Worm (Caenorhabditis elegans) whole organism, midembryonic: Measurements from ENCODE around the gene T06D8.10.

Source experiments
- flt-1 ChIP-seq: fragments of 200-800 bp; sonication (Bioruptor generic); IDR thresholded peaks from 2 replicates; pipeline ENCODE4 v1.3.6; 2022; ENCODE audit warnings: missing genetic modification characterization, missing compliant biosample characterization
- med-1 ChIP-seq: sonication (generic microtip); optimal IDR thresholded peaks from 2 replicates; lab custom pipeline; 2017; ENCODE audit warnings: missing genetic modification characterization, mild to moderate bottlenecking, missing compliant biosample characterization, antibody characterized with exemption, missing genetic modification reagents; ENCODE audit not compliant: insufficient read depth
- tab-1 ChIP-seq: fragments of 200-800 bp; sonication (Bioruptor generic); IDR thresholded peaks from 2 replicates; pipeline ENCODE4 v1.3.6; 2022; ENCODE audit warnings: missing genetic modification characterization, missing compliant biosample characterization
- ztf-29 ChIP-seq: fragments of 200-800 bp; sonication (Bioruptor generic); IDR thresholded peaks from 2 replicates; pipeline ENCODE4 v1.3.6; 2022; ENCODE audit warnings: missing genetic modification reagents, missing genetic modification characterization, missing compliant biosample characterization

T06D8.10 gene

DNA sequence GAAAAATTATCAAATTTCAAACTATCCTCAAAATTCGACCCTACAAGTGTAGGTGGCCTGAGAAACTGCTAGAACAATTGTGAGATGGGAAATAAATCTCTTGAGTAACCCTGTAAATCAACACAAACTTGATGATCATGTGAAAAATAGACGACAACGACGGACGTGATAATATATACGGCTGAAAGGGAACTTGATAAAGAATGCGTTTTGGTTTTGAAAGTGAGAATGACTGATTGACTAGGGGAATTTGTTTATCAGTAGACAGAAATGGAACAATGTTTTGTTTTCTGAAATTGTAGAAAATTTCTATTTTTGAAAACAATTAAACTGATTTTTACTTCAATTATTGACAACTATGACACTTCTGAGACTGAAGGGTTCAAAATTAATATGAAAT is 53.8 kb downstream of the T06D8.10 start:
- TF ChIP-seq med-1 (GFP tag; lab: Kevin White, UChicago), result no peak
- TF ChIP-seq ztf-29 (GFP tag; lab: Robert Waterston, UW), result no peak
- no peak for TF ChIP-seq tab-1 (GFP tag; lab: Robert Waterston, UW)
- no peak for TF ChIP-seq flt-1 (GFP tag; lab: Robert Waterston, UW)

DNA sequence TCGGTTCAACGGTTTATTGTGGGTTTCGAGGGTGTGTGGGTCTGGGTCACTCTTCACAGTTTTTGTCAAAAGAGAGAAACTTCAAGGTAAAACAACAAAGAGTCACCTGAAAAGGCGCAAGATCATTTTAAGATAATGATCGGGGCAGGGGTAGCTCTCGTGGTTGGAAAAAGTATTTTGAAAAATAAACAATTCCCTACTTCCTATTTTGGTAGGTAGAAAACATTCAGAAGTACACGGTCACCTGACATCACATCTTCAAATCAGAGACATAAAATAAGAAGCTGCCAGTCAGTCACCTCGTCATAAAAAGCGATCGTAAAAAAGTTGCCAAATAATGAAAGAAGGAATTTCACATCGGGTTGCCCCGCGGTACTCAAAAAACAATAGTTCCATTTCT is 54.8 kb downstream of the T06D8.10 start:
- no peak for TF ChIP-seq flt-1 (GFP tag; lab: Robert Waterston, UW)
